Fruit fly (Drosophila melanogaster) whole organism, adult: ENCODE measurements around the gene Jhbp5.
A peak's percentile ranks its signal among the peaks of the same experiment; 100 is the strongest.

ENCODE experiments used
- CG11617 ChIP-seq: fragments of 200-800 bp; sonication (Bioruptor generic); optimal IDR thresholded peaks from 2 replicates; lab custom pipeline; 2017; ENCODE audit warnings: mild to moderate bottlenecking, missing biosample characterization, missing genetic modification reagents, missing genetic modification characterization
- CG12768 ChIP-seq: fragments of 200-800 bp; sonication (Bioruptor generic); optimal IDR thresholded peaks from 2 replicates; lab custom pipeline; 2017; ENCODE audit warnings: missing biosample characterization, missing genetic modification characterization, mild to moderate bottlenecking, moderate library complexity, missing genetic modification reagents
- CG14711 ChIP-seq: fragments of 200-800 bp; sonication (Bioruptor generic); optimal IDR thresholded peaks from 2 replicates; lab custom pipeline; 2018; ENCODE audit warnings: missing biosample characterization, mild to moderate bottlenecking, missing genetic modification characterization, moderate library complexity
- CG1620 ChIP-seq: fragments of 200-800 bp; sonication (Bioruptor generic); optimal IDR thresholded peaks from 2 replicates; lab custom pipeline; 2016; ENCODE audit warnings: missing biosample characterization, missing genetic modification characterization
- CG33017 ChIP-seq: fragments of 200-800 bp; sonication (Bioruptor generic); optimal IDR thresholded peaks from 2 replicates; lab custom pipeline; 2018; ENCODE audit warnings: missing biosample characterization, mild to moderate bottlenecking, missing genetic modification characterization, moderate library complexity
- CG5204 ChIP-seq: fragments of 200-800 bp; sonication (Bioruptor generic); optimal IDR thresholded peaks from 2 replicates; lab custom pipeline; 2016; ENCODE audit warnings: missing biosample characterization, missing genetic modification characterization
- CG7045 ChIP-seq: fragments of 200-800 bp; sonication (Bioruptor generic); optimal IDR thresholded peaks from 2 replicates; lab custom pipeline; 2017; ENCODE audit warnings: missing biosample characterization, mild to moderate bottlenecking, missing genetic modification characterization
- CG7101 ChIP-seq: fragments of 200-800 bp; sonication (Bioruptor generic); optimal IDR thresholded peaks from 2 replicates; lab custom pipeline; 2018; ENCODE audit warnings: missing biosample characterization, mild to moderate bottlenecking, missing genetic modification characterization, moderate library complexity
- Clk ChIP-seq: fragments of 200-800 bp; sonication (Bioruptor generic); optimal IDR thresholded peaks from 2 replicates; lab custom pipeline; 2017; ENCODE audit warnings: missing biosample characterization, missing genetic modification characterization
- Crg-1 ChIP-seq: fragments of 200-800 bp; sonication (Bioruptor generic); optimal IDR thresholded peaks from 2 replicates; lab custom pipeline; 2016; ENCODE audit warnings: missing biosample characterization, missing genetic modification characterization
- Hr96 ChIP-seq: fragments of 200-800 bp; sonication (Bioruptor generic); optimal IDR thresholded peaks from 2 replicates; lab custom pipeline; 2016; ENCODE audit warnings: missing biosample characterization, missing genetic modification characterization
- Mnt ChIP-seq: fragments of 200-800 bp; sonication (Bioruptor generic); optimal IDR thresholded peaks from 2 replicates; lab custom pipeline; 2016; ENCODE audit warnings: missing biosample characterization, mild to moderate bottlenecking, missing genetic modification characterization
- bab1 ChIP-seq: fragments of 200-800 bp; sonication (Bioruptor generic); optimal IDR thresholded peaks from 3 replicates; lab custom pipeline; 2019; ENCODE audit warnings: missing biosample characterization, mild to moderate bottlenecking, missing genetic modification characterization, moderate library complexity
- cic ChIP-seq: fragments of 200-800 bp; sonication (Bioruptor generic); optimal IDR thresholded peaks from 2 replicates; lab custom pipeline; 2017; ENCODE audit warnings: missing biosample characterization, mild to moderate bottlenecking, missing genetic modification characterization, moderate library complexity
- cnc ChIP-seq, 2 experiments: fragments of >200 bp; optimal IDR thresholded peaks; 2 replicates each; lab custom pipeline; 2017
- kay ChIP-seq: fragments of 200-800 bp; sonication (Bioruptor generic); peaks from one replicate; lab custom pipeline; 2016; ENCODE audit warnings: missing biosample characterization, missing genetic modification characterization, borderline replicate concordance
- ovo ChIP-seq: fragments of 200-800 bp; sonication (Bioruptor generic); optimal IDR thresholded peaks from 2 replicates; lab custom pipeline; 2016; ENCODE audit warnings: missing biosample characterization, missing genetic modification characterization
- pad ChIP-seq: fragments of 200-800 bp; sonication (Bioruptor generic); optimal IDR thresholded peaks from 3 replicates; lab custom pipeline; 2017; ENCODE audit warnings: missing biosample characterization, missing genetic modification characterization, mild to moderate bottlenecking, moderate library complexity, missing genetic modification reagents
- tj ChIP-seq: fragments of 200-800 bp; sonication (Bioruptor generic); optimal IDR thresholded peaks from 3 replicates; lab custom pipeline; 2017; ENCODE audit warnings: missing biosample characterization, mild to moderate bottlenecking, missing genetic modification characterization, moderate library complexity
- toe ChIP-seq: fragments of 200-800 bp; sonication (Bioruptor generic); optimal IDR thresholded peaks from 2 replicates; lab custom pipeline; 2016; ENCODE audit warnings: missing biosample characterization, missing genetic modification characterization

Gene Jhbp5

dm6 chr3R:16078247-16078646 lies 32.3 kb upstream of the Jhbp5 start:
- TF ChIP-seq cic (no peak), CG7045 (no peak), Mnt (GFP tag; lab: Kevin White, UChicago) (no peak), Crg-1 (GFP tag; lab: Kevin White, UChicago) (no peak), pad (GFP tag; lab: Kevin White, UChicago) (no peak), ovo (GFP tag; lab: Kevin White, UChicago) (no peak), CG33017 (tag; lab: Kevin White, UChicago) (no peak), Hr96 (GFP tag; lab: Kevin White, UChicago) (no peak), kay (GFP tag; lab: Kevin White, UChicago) (no peak), Clk (GFP tag; lab: Kevin White, UChicago) (no peak), bab1 (GFP tag; lab: Kevin White, UChicago) (no peak), tj (GFP tag; lab: Kevin White, UChicago) (no peak), CG7101 (tag; lab: Kevin White, UChicago) (no peak), CG11617 (no peak), toe (no peak)

- TF ChIP-seq CG7101 (tag; lab: Kevin White, UChicago) = no peak
- TF ChIP-seq Crg-1 (GFP tag; lab: Kevin White, UChicago) = no peak
- TF ChIP-seq CG7045 = no peak
- no peak for TF ChIP-seq Hr96 (GFP tag; lab: Kevin White, UChicago)
- TF ChIP-seq bab1 (GFP tag; lab: Kevin White, UChicago) = no peak
- TF ChIP-seq CG33017 (tag; lab: Kevin White, UChicago) = no peak
- TF ChIP-seq Clk (GFP tag; lab: Kevin White, UChicago) = no peak
- no peak for TF ChIP-seq cnc (optimal IDR thresholded peaks at IDR 0.05; lab: Kevin White, UChicago)
- no peak for TF ChIP-seq cic
- no peak for TF ChIP-seq CG1620 (GFP tag; lab: Kevin White, UChicago)
- no peak for TF ChIP-seq tj (GFP tag; lab: Kevin White, UChicago)
- no peak for TF ChIP-seq Mnt (GFP tag; lab: Kevin White, UChicago)
- no peak for TF ChIP-seq pad (GFP tag; lab: Kevin White, UChicago)
- no peak for TF ChIP-seq CG5204
- TF ChIP-seq toe = no peak
- no peak for TF ChIP-seq CG11617
Measured at dm6 chr3R:16074122-16074521, 28.2 kb upstream of the Jhbp5 start.

- TF ChIP-seq cnc (optimal IDR thresholded peaks at IDR 0.05; lab: Kevin White, UChicago) (no peak), Mnt (GFP tag; lab: Kevin White, UChicago) (no peak), CG1620 (GFP tag; lab: Kevin White, UChicago) (no peak), kay (GFP tag; lab: Kevin White, UChicago) (no peak), ovo (GFP tag; lab: Kevin White, UChicago) (no peak), CG33017 (tag; lab: Kevin White, UChicago) (no peak), Crg-1 (GFP tag; lab: Kevin White, UChicago) (no peak), CG7045 (no peak), CG7101 (tag; lab: Kevin White, UChicago) (no peak), CG12768 (GFP tag; lab: Kevin White, UChicago) (no peak), CG5204 (no peak)
Measured at dm6 chr3R:16072581-16072908, 26.6 kb upstream of the Jhbp5 start.

dm6 chr3R:16071689-16072580 lies 26.0 kb upstream of the Jhbp5 start:
- TF ChIP-seq CG5204 (peak; percentile 5), ovo (GFP tag; lab: Kevin White, UChicago) (no peak)

dm6 chr3R:16069266-16069665 lies 23.3 kb upstream of the Jhbp5 start:
- TF ChIP-seq toe = no peak
- TF ChIP-seq CG12768 (GFP tag; lab: Kevin White, UChicago) = no peak
- no peak for TF ChIP-seq Crg-1 (GFP tag; lab: Kevin White, UChicago)
- no peak for TF ChIP-seq CG1620 (GFP tag; lab: Kevin White, UChicago)
- no peak for TF ChIP-seq Hr96 (GFP tag; lab: Kevin White, UChicago)
- TF ChIP-seq Clk (GFP tag; lab: Kevin White, UChicago) = no peak
- TF ChIP-seq cnc (optimal IDR thresholded peaks at IDR 0.05; lab: Kevin White, UChicago) = no peak
- no peak for TF ChIP-seq Mnt (GFP tag; lab: Kevin White, UChicago)
- TF ChIP-seq ovo (GFP tag; lab: Kevin White, UChicago) = no peak
- TF ChIP-seq CG33017 (tag; lab: Kevin White, UChicago) = no peak
- TF ChIP-seq bab1 (GFP tag; lab: Kevin White, UChicago) = no peak
- no peak for TF ChIP-seq CG11617
- no peak for TF ChIP-seq pad (GFP tag; lab: Kevin White, UChicago)
- TF ChIP-seq CG7045 = no peak
- TF ChIP-seq tj (GFP tag; lab: Kevin White, UChicago) = no peak
- TF ChIP-seq CG7101 (tag; lab: Kevin White, UChicago) = no peak
- TF ChIP-seq CG14711 (tag; lab: Kevin White, UChicago) = no peak
- TF ChIP-seq kay (GFP tag; lab: Kevin White, UChicago) = no peak
- no peak for TF ChIP-seq cic
- no peak for TF ChIP-seq CG5204

dm6 chr3R:16067494-16067893 lies 21.6 kb upstream of the Jhbp5 start, which contains the start of gene CG10185:
CG10185 (minus strand) TSS chr3R:16067594.
- TF ChIP-seq bab1 (GFP tag; lab: Kevin White, UChicago) = no peak
- no peak for TF ChIP-seq CG7045
- no peak for TF ChIP-seq CG14711 (tag; lab: Kevin White, UChicago)
- no peak for TF ChIP-seq cic
- no peak for TF ChIP-seq Crg-1 (GFP tag; lab: Kevin White, UChicago)
- TF ChIP-seq Hr96 (GFP tag; lab: Kevin White, UChicago) = no peak
- no peak for TF ChIP-seq CG7101 (tag; lab: Kevin White, UChicago)
- TF ChIP-seq Mnt (GFP tag; lab: Kevin White, UChicago) = no peak
